Worm (Caenorhabditis elegans) whole organism, midembryonic: ENCODE data around the gene myo-5.

Experiments
- T22C8.4 ChIP-seq: fragments of 200-800 bp; sonication (Bioruptor generic); IDR thresholded peaks from 2 replicates; pipeline ENCODE4 v1.3.6; 2022; ENCODE audit warnings: missing genetic modification characterization, missing compliant biosample characterization
- cog-1 ChIP-seq: sonication (generic microtip); optimal IDR thresholded peaks from 2 replicates; lab custom pipeline; 2016; ENCODE audit warnings: missing genetic modification characterization, missing compliant biosample characterization
- flt-1 ChIP-seq: fragments of 200-800 bp; sonication (Bioruptor generic); IDR thresholded peaks from 2 replicates; pipeline ENCODE4 v1.3.6; 2022; ENCODE audit warnings: missing genetic modification characterization, missing compliant biosample characterization
- klf-2 ChIP-seq: fragments of 200-800 bp; sonication (Bioruptor generic); conservative IDR thresholded peaks from 2 replicates; pipeline ENCODE4 v1.3.6; 2022; ENCODE audit warnings: missing genetic modification reagents, missing genetic modification characterization, missing compliant biosample characterization
- med-1 ChIP-seq: sonication (generic microtip); optimal IDR thresholded peaks from 2 replicates; lab custom pipeline; 2017; ENCODE audit warnings: missing genetic modification characterization, mild to moderate bottlenecking, missing compliant biosample characterization, antibody characterized with exemption, missing genetic modification reagents; ENCODE audit not compliant: insufficient read depth
- ref-1 ChIP-seq: fragments of 200-800 bp; sonication (Bioruptor generic); conservative IDR thresholded peaks from 2 replicates; pipeline ENCODE4 v1.3.6; 2022; ENCODE audit warnings: missing genetic modification reagents, missing genetic modification characterization, missing compliant biosample characterization
- tab-1 ChIP-seq: fragments of 200-800 bp; sonication (Bioruptor generic); IDR thresholded peaks from 2 replicates; pipeline ENCODE4 v1.3.6; 2022; ENCODE audit warnings: missing genetic modification characterization, missing compliant biosample characterization
- ztf-23 ChIP-seq: fragments of 200-800 bp; sonication (Bioruptor generic); IDR thresholded peaks from 2 replicates; pipeline ENCODE4 v1.3.6; 2022; ENCODE audit warnings: missing genetic modification reagents, missing genetic modification characterization, missing compliant biosample characterization
- ztf-29 ChIP-seq: fragments of 200-800 bp; sonication (Bioruptor generic); IDR thresholded peaks from 2 replicates; pipeline ENCODE4 v1.3.6; 2022; ENCODE audit warnings: missing genetic modification reagents, missing genetic modification characterization, missing compliant biosample characterization

The myo-5 gene

ce11 chrV:8090595-8090994 is 18.2 kb upstream of the myo-5 start, which contains the start of gene str-130:
Gene str-130 (minus strand): TSS chrV:8090695.
- TF ChIP-seq T22C8.4 (GFP tag; lab: Robert Waterston, UW) (no peak), ref-1 (GFP tag; lab: Robert Waterston, UW) (no peak), med-1 (GFP tag; lab: Kevin White, UChicago) (no peak), flt-1 (GFP tag; lab: Robert Waterston, UW) (no peak), ztf-23 (GFP tag; lab: Robert Waterston, UW) (no peak), klf-2 (GFP tag; lab: Robert Waterston, UW) (no peak), tab-1 (no peak), cog-1 (tag; lab: Kevin White, UChicago) (no peak), ztf-29 (GFP tag; lab: Robert Waterston, UW) (no peak)

- TF ChIP-seq cog-1 (tag; lab: Kevin White, UChicago) (no peak), flt-1 (GFP tag; lab: Robert Waterston, UW) (no peak), klf-2 (GFP tag; lab: Robert Waterston, UW) (no peak), ref-1 (GFP tag; lab: Robert Waterston, UW) (no peak), tab-1 (no peak), T22C8.4 (GFP tag; lab: Robert Waterston, UW) (no peak), ztf-23 (GFP tag; lab: Robert Waterston, UW) (no peak), med-1 (GFP tag; lab: Kevin White, UChicago) (no peak), ztf-29 (GFP tag; lab: Robert Waterston, UW) (no peak)
These were observed 16.4 kb upstream of the myo-5 start, which contains the start of gene str-129 for ce11 chrV:8092385-8092784. Gene str-129 (minus strand): TSS chrV:8092485.

- no peak for TF ChIP-seq med-1 (GFP tag; lab: Kevin White, UChicago)
- TF ChIP-seq ref-1 (GFP tag; lab: Robert Waterston, UW), result no peak
- TF ChIP-seq flt-1 (GFP tag; lab: Robert Waterston, UW), result no peak
- TF ChIP-seq ztf-29 (GFP tag; lab: Robert Waterston, UW), result no peak
- TF ChIP-seq klf-2 (GFP tag; lab: Robert Waterston, UW), result no peak
- no peak for TF ChIP-seq ztf-23 (GFP tag; lab: Robert Waterston, UW)
- TF ChIP-seq T22C8.4 (GFP tag; lab: Robert Waterston, UW), result no peak
- TF ChIP-seq cog-1 (tag; lab: Kevin White, UChicago), result no peak
- no peak for TF ChIP-seq tab-1
These were observed 13.4 kb upstream of the myo-5 start, which contains the start of gene str-146 for ce11 chrV:8095378-8095777. Gene str-146 (minus strand): TSS chrV:8095478.

- TF ChIP-seq T22C8.4 (GFP tag; lab: Robert Waterston, UW), result no peak
- no peak for TF ChIP-seq ref-1 (GFP tag; lab: Robert Waterston, UW)
- TF ChIP-seq ztf-23 (GFP tag; lab: Robert Waterston, UW), result no peak
- no peak for TF ChIP-seq flt-1 (GFP tag; lab: Robert Waterston, UW)
- no peak for TF ChIP-seq tab-1
- TF ChIP-seq klf-2 (GFP tag; lab: Robert Waterston, UW), result no peak
- TF ChIP-seq med-1 (GFP tag; lab: Kevin White, UChicago), result no peak
- no peak for TF ChIP-seq cog-1 (tag; lab: Kevin White, UChicago)
- no peak for TF ChIP-seq ztf-29 (GFP tag; lab: Robert Waterston, UW)
These were observed 10.5 kb upstream of the myo-5 start, which contains the start of gene str-145 for ce11 chrV:8098239-8098638. Gene str-145 (minus strand): TSS chrV:8098339.

ce11 chrV:8099306-8099705 is 9.5 kb upstream of the myo-5 start, which contains the start of gene sdz-23:
Gene sdz-23 (plus strand): TSS chrV:8099606.
- no peak for TF ChIP-seq med-1 (GFP tag; lab: Kevin White, UChicago)
- no peak for TF ChIP-seq klf-2 (GFP tag; lab: Robert Waterston, UW)
- no peak for TF ChIP-seq ztf-23 (GFP tag; lab: Robert Waterston, UW)
- no peak for TF ChIP-seq ref-1 (GFP tag; lab: Robert Waterston, UW)
- TF ChIP-seq T22C8.4 (GFP tag; lab: Robert Waterston, UW), result no peak
- no peak for TF ChIP-seq ztf-29 (GFP tag; lab: Robert Waterston, UW)
- TF ChIP-seq cog-1 (tag; lab: Kevin White, UChicago), result no peak
- TF ChIP-seq tab-1, result no peak
- no peak for TF ChIP-seq flt-1 (GFP tag; lab: Robert Waterston, UW)

- TF ChIP-seq tab-1, result no peak
- no peak for TF ChIP-seq ztf-23 (GFP tag; lab: Robert Waterston, UW)
- no peak for TF ChIP-seq med-1 (GFP tag; lab: Kevin White, UChicago)
- no peak for TF ChIP-seq flt-1 (GFP tag; lab: Robert Waterston, UW)
- TF ChIP-seq ztf-29 (GFP tag; lab: Robert Waterston, UW), result no peak
- TF ChIP-seq cog-1 (tag; lab: Kevin White, UChicago), result no peak
- no peak for TF ChIP-seq T22C8.4 (GFP tag; lab: Robert Waterston, UW)
- no peak for TF ChIP-seq klf-2 (GFP tag; lab: Robert Waterston, UW)
- no peak for TF ChIP-seq ref-1 (GFP tag; lab: Robert Waterston, UW)
These were observed 5.8 kb upstream of the myo-5 start, which contains the start of gene str-90 for ce11 chrV:8102960-8103359. Gene str-90 (plus strand): TSS chrV:8103260.

- TF ChIP-seq cog-1 (tag; lab: Kevin White, UChicago) (no peak), klf-2 (GFP tag; lab: Robert Waterston, UW) (no peak), ref-1 (GFP tag; lab: Robert Waterston, UW) (no peak), med-1 (GFP tag; lab: Kevin White, UChicago) (no peak), tab-1 (no peak), ztf-29 (GFP tag; lab: Robert Waterston, UW) (no peak), ztf-23 (GFP tag; lab: Robert Waterston, UW) (no peak), flt-1 (GFP tag; lab: Robert Waterston, UW) (no peak), T22C8.4 (GFP tag; lab: Robert Waterston, UW) (no peak)
These were observed 4.3 kb upstream of the myo-5 start, which contains the start of gene srlf-16 for ce11 chrV:8104473-8104872. Gene srlf-16 (plus strand): TSS chrV:8104773.

ce11 chrV:8110816-8111215 is 2.0 kb downstream of the myo-5 start:
- no peak for TF ChIP-seq med-1 (GFP tag; lab: Kevin White, UChicago)
- TF ChIP-seq ztf-23 (GFP tag; lab: Robert Waterston, UW), result no peak
- TF ChIP-seq cog-1 (tag; lab: Kevin White, UChicago), result no peak
- TF ChIP-seq flt-1 (GFP tag; lab: Robert Waterston, UW), result no peak
- TF ChIP-seq ref-1 (GFP tag; lab: Robert Waterston, UW), result no peak
- no peak for TF ChIP-seq tab-1
- no peak for TF ChIP-seq T22C8.4 (GFP tag; lab: Robert Waterston, UW)
- no peak for TF ChIP-seq klf-2 (GFP tag; lab: Robert Waterston, UW)
- no peak for TF ChIP-seq ztf-29 (GFP tag; lab: Robert Waterston, UW)
